Worm (Caenorhabditis elegans): Measurements from ENCODE around the gene Y62F5A.9.
A peak's percentile ranks its signal among the peaks of the same experiment; 100 is the strongest.

DNA sequence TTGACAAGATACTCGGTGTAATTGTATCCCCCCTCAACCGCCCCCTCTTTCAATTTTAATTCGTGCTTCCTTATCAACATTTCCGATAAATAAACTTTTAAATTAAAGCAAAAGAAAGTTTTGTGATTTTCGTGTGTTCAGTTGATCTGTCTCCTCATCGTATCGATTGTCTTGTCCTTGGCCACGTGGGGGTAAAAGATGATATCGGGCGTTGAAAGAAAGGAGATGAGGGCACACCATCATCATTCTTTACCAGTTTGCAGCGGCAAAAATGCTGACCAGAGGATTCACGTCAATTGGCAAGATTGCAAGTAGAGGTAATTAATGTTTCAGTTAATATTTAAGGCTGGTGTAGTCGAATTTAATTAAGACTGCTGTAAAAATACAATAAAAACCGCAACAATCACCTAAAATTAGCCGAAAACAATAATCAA lies 8.6 kb upstream of the Y62F5A.9 start, which contains the start of gene F54D5.7:
- TF ChIP-seq snpc-4 (tag; optimal IDR thresholded peaks at IDR 0.05), result peak; percentile 39
- TF ChIP-seq mdl-1 (tag; optimal IDR thresholded peaks at IDR 0.05), result peak; percentile 32
- TF ChIP-seq elt-3 (tag; optimal IDR thresholded peaks at IDR 0.05), result peak in 1 of 3 experiments; percentile 28
- TF ChIP-seq nhr-25 (tag; optimal IDR thresholded peaks at IDR 0.05), result peak; percentile 96
- peak; percentile 52 for TF ChIP-seq pha-4 (tag; optimal IDR thresholded peaks at IDR 0.05)
- TF ChIP-seq fos-1 (tag; optimal IDR thresholded peaks at IDR 0.05), result peak; percentile 66
- peak; percentile 100 for TF ChIP-seq ama-1 (optimal IDR thresholded peaks at IDR 0.05)
- TF ChIP-seq ceh-82 (tag; optimal IDR thresholded peaks at IDR 0.05), result no peak
- no peak for TF ChIP-seq ztf-11 (tag; optimal IDR thresholded peaks at IDR 0.05)
- peak; percentile 2 for TF ChIP-seq egl-5 (tag; optimal IDR thresholded peaks at IDR 0.05)
- TF ChIP-seq fkh-2 (tag; optimal IDR thresholded peaks at IDR 0.05), result no peak
- no peak for TF ChIP-seq sea-2 (GFP tag; optimal IDR thresholded peaks at IDR 0.05)
